Fruit fly (Drosophila melanogaster) whole organism, embryonic: Measurements from ENCODE around the gene Oseg2.

Experiments used
- Adf1 ChIP-seq: fragments of 200-800 bp; sonication (Bioruptor generic); IDR thresholded peaks from 2 replicates; pipeline ENCODE4 v1.3.6; 2022; ENCODE audit warnings: missing biosample characterization, missing genetic modification characterization
- CG10209 ChIP-seq: fragments of 200-800 bp; sonication (Bioruptor generic); optimal IDR thresholded peaks from 3 replicates; lab custom pipeline; 2017; ENCODE audit warnings: missing biosample characterization, mild to moderate bottlenecking, missing genetic modification characterization, missing genetic modification reagents
- CG10366 ChIP-seq: fragments of 200-800 bp; sonication (Bioruptor generic); IDR thresholded peaks from 2 replicates; pipeline ENCODE4 v1.3.6; 2022; ENCODE audit warnings: missing biosample characterization, missing genetic modification characterization
- CG10959 ChIP-seq: fragments of 200-800 bp; sonication (Bioruptor generic); IDR thresholded peaks from 2 replicates; pipeline ENCODE4 v1.3.6; 2022; ENCODE audit warnings: missing biosample characterization, missing genetic modification characterization
- CG13287 ChIP-seq: fragments of 200-800 bp; sonication (Bioruptor generic); IDR thresholded peaks from 2 replicates; pipeline ENCODE4 v1.3.6; 2022; ENCODE audit warnings: missing biosample characterization, missing genetic modification characterization; ENCODE audit not compliant: partially characterized antibody
- CG31224 ChIP-seq: fragments of 200-800 bp; sonication (Bioruptor generic); IDR thresholded peaks from 2 replicates; pipeline ENCODE4 v1.3.6; 2022; ENCODE audit warnings: missing biosample characterization, missing genetic modification characterization
- CG4282 ChIP-seq: fragments of 200-800 bp; sonication (Bioruptor generic); optimal IDR thresholded peaks from 2 replicates; lab custom pipeline; 2016; ENCODE audit warnings: missing biosample characterization, missing genetic modification characterization
- CG8281 ChIP-seq: fragments of 200-800 bp; sonication (Bioruptor generic); optimal IDR thresholded peaks from 2 replicates; lab custom pipeline; 2018; ENCODE audit warnings: missing biosample characterization, mild to moderate bottlenecking, missing genetic modification characterization, moderate library complexity
- Deaf1 ChIP-seq: fragments of 200-800 bp; optimal IDR thresholded peaks from 3 replicates; lab custom pipeline; 2019; ENCODE audit warnings: missing biosample characterization, mild to moderate bottlenecking, missing genetic modification characterization, moderate library complexity
- Doc2 ChIP-seq: fragments of 200-800 bp; sonication (Bioruptor generic); IDR thresholded peaks from 2 replicates; pipeline ENCODE4 v1.3.6; 2022; ENCODE audit warnings: missing biosample characterization, missing genetic modification characterization
- Spps ChIP-seq: fragments of 200-800 bp; sonication (Bioruptor generic); optimal IDR thresholded peaks from 2 replicates; lab custom pipeline; 2018; ENCODE audit warnings: missing biosample characterization, mild to moderate bottlenecking, missing genetic modification characterization
- Trl ChIP-seq, 3 experiments: fragments of >200 bp in 2 of 3; fragments of 200-800 bp in 1 of 3; sonication (Bioruptor generic) in 1 of 3; optimal IDR thresholded peaks; 2 replicates in 1 of 3; 3 replicates in 2 of 3; lab custom pipeline; 2016 to 2017; ENCODE audit warnings: missing biosample characterization in 1 of 3, missing genetic modification characterization in 1 of 3
- abd-A ChIP-seq: fragments of 200-800 bp; sonication (Bioruptor generic); optimal IDR thresholded peaks from 3 replicates; lab custom pipeline; 2019; ENCODE audit warnings: missing biosample characterization, mild to moderate bottlenecking, missing genetic modification characterization, moderate library complexity
- chinmo ChIP-seq: fragments of 200-800 bp; sonication (Bioruptor generic); IDR thresholded peaks from 4 replicates; pipeline ENCODE4 v1.3.6; 2022; ENCODE audit warnings: missing biosample characterization, missing genetic modification characterization; ENCODE audit not compliant: partially characterized antibody
- crp ChIP-seq, 2 experiments: fragments of 200-800 bp; sonication (Bioruptor generic); optimal IDR thresholded peaks; 2 replicates in 1 of 2; 3 replicates in 1 of 2; lab custom pipeline; 2017; ENCODE audit warnings: missing biosample characterization in 2 of 2, missing genetic modification characterization in 2 of 2, mild to moderate bottlenecking in 1 of 2, moderate library complexity in 1 of 2
- scrt ChIP-seq: fragments of 200-800 bp; sonication (Bioruptor generic); optimal IDR thresholded peaks from 2 replicates; lab custom pipeline; 2018; ENCODE audit warnings: missing biosample characterization, mild to moderate bottlenecking, missing genetic modification characterization, moderate library complexity
- unc-4 ChIP-seq: fragments of 200-800 bp; sonication (Bioruptor generic); IDR thresholded peaks from 2 replicates; pipeline ENCODE4 v1.3.6; 2022; ENCODE audit warnings: missing biosample characterization, missing genetic modification characterization; ENCODE audit not compliant: partially characterized antibody

Gene Oseg2

dm6 chr3L:2282506-2282905 lies 53.1 kb downstream of the Oseg2 start, which contains the start of gene MsR2:
TSS of gene MsR2 (plus strand) at chr3L:2282883.
- TF ChIP-seq CG4282 (no peak), Spps (tag; lab: Kevin White, UChicago) (no peak), CG10366 (GFP tag; lab: Robert Waterston, UW) (no peak), CG8281 (tag; lab: Kevin White, UChicago) (no peak), CG10959 (GFP tag; lab: Robert Waterston, UW) (no peak), abd-A (peak; percentile 4), Deaf1 (tag; lab: Kevin White, UChicago) (peak; percentile 88), Trl (optimal IDR thresholded peaks at IDR 0.05; lab: Kevin White, UChicago) (peak; percentile 4 to 38), Trl (GFP tag; optimal IDR thresholded peaks at IDR 0.05; lab: Kevin White, UChicago) (no peak), CG31224 (peak; percentile 99), CG13287 (GFP tag; lab: Robert Waterston, UW) (peak; percentile 17; the same call in 1 of the 2 replicates), chinmo (GFP tag; lab: Robert Waterston, UW) (0 out of 4 replicates have a peak, but pooled peaks have one; percentile 51), scrt (peak; percentile 100), CG10209 (GFP tag; lab: Kevin White, UChicago) (no peak), crp (GFP tag; optimal IDR thresholded peaks at IDR 0.05; lab: Kevin White, UChicago) (peak in 1 of 2 experiments; percentile 69), Adf1 (GFP tag; lab: Robert Waterston, UW) (peak; percentile 88), Doc2 (no peak), unc-4 (GFP tag; lab: Robert Waterston, UW) (0 out of 2 replicates have a peak, but pooled peaks have one; percentile 29)
